Fruit fly (Drosophila melanogaster) whole organism, embryonic: ENCODE results near the gene PolD3.

ENCODE experiments used
- Ada2b ChIP-seq: fragments of 200-800 bp; sonication (Bioruptor generic); IDR thresholded peaks from 2 replicates; pipeline ENCODE4 v1.3.6; 2022; ENCODE audit warnings: missing biosample characterization, missing genetic modification characterization
- CG12744 ChIP-seq: fragments of 200-800 bp; sonication (Bioruptor generic); optimal IDR thresholded peaks from 2 replicates; lab custom pipeline; 2016; ENCODE audit warnings: missing biosample characterization, missing genetic modification characterization
- CG13624 ChIP-seq: fragments of 200-800 bp; sonication (Bioruptor generic); optimal IDR thresholded peaks from 2 replicates; lab custom pipeline; 2016; ENCODE audit warnings: missing biosample characterization, missing genetic modification characterization
- CG15514 ChIP-seq: fragments of 200-800 bp; sonication (Bioruptor generic); optimal IDR thresholded peaks from 3 replicates; lab custom pipeline; 2017; ENCODE audit warnings: missing biosample characterization, missing genetic modification characterization, mild to moderate bottlenecking, moderate library complexity, missing genetic modification reagents
- CG1603 ChIP-seq: fragments of 200-800 bp; sonication (Bioruptor generic); optimal IDR thresholded peaks from 2 replicates; lab custom pipeline; 2019; ENCODE audit warnings: missing biosample characterization, mild to moderate bottlenecking, missing genetic modification characterization, moderate library complexity
- CG17361 ChIP-seq: fragments of 200-800 bp; sonication (Bioruptor generic); IDR thresholded peaks from 3 replicates; pipeline ENCODE4 v1.3.6; 2022; ENCODE audit warnings: missing biosample characterization, missing genetic modification characterization
- CG18619 ChIP-seq: fragments of 200-800 bp; sonication (Bioruptor generic); optimal IDR thresholded peaks from 3 replicates; lab custom pipeline; 2017; ENCODE audit warnings: missing biosample characterization, mild to moderate bottlenecking, missing genetic modification characterization
- CG2199 ChIP-seq: fragments of 200-800 bp; sonication (Bioruptor generic); IDR thresholded peaks from 3 replicates; pipeline ENCODE4 v1.3.6; 2022; ENCODE audit warnings: missing biosample characterization, missing genetic modification characterization
- CG3995 ChIP-seq: fragments of 200-800 bp; sonication (Bioruptor generic); optimal IDR thresholded peaks from 3 replicates; lab custom pipeline; 2016; ENCODE audit warnings: missing biosample characterization, missing genetic modification characterization
- CG43689 ChIP-seq: fragments of 200-800 bp; sonication (Bioruptor generic); IDR thresholded peaks from 2 replicates; pipeline ENCODE4 v1.3.6; 2022; ENCODE audit warnings: missing biosample characterization, missing genetic modification characterization
- CG4707 ChIP-seq: fragments of 200-800 bp; sonication (Bioruptor generic); optimal IDR thresholded peaks from 2 replicates; lab custom pipeline; 2018; ENCODE audit warnings: missing biosample characterization, mild to moderate bottlenecking, missing genetic modification characterization, moderate library complexity
- CG6854 ChIP-seq: fragments of 200-800 bp; sonication (Bioruptor generic); optimal IDR thresholded peaks from 3 replicates; lab custom pipeline; 2017; ENCODE audit warnings: missing biosample characterization, mild to moderate bottlenecking, missing genetic modification characterization
- CG8478 ChIP-seq: fragments of >200 bp; optimal IDR thresholded peaks from 2 replicates; lab custom pipeline; 2018
- Chrac-16 ChIP-seq: fragments of 200-800 bp; sonication (Bioruptor generic); optimal IDR thresholded peaks from 3 replicates; lab custom pipeline; 2016; ENCODE audit warnings: missing biosample characterization, missing genetic modification characterization
- CkIIα-i1 ChIP-seq: fragments of 200-800 bp; sonication (Bioruptor generic); IDR thresholded peaks from 2 replicates; pipeline ENCODE4 v1.3.6; 2022; ENCODE audit warnings: missing biosample characterization, missing genetic modification characterization
- CrebB ChIP-seq: fragments of 200-800 bp; sonication (Bioruptor generic); optimal IDR thresholded peaks from 3 replicates; lab custom pipeline; 2018; ENCODE audit warnings: missing biosample characterization, mild to moderate bottlenecking, missing genetic modification characterization
- D19A ChIP-seq: fragments of 200-800 bp; optimal IDR thresholded peaks from 3 replicates; lab custom pipeline; 2019; ENCODE audit warnings: missing biosample characterization, mild to moderate bottlenecking, missing genetic modification characterization, moderate library complexity
- H15 ChIP-seq: fragments of 200-800 bp; sonication (Bioruptor generic); IDR thresholded peaks from 3 replicates; pipeline ENCODE4 v1.3.6; 2022; ENCODE audit warnings: missing biosample characterization, missing genetic modification characterization
- Hmr ChIP-seq: fragments of 200-800 bp; sonication (Bioruptor generic); optimal IDR thresholded peaks from 3 replicates; lab custom pipeline; 2017; ENCODE audit warnings: mild to moderate bottlenecking, missing biosample characterization, missing genetic modification reagents, missing genetic modification characterization
- Hr3 ChIP-seq: fragments of 200-800 bp; sonication (Bioruptor generic); optimal IDR thresholded peaks from 3 replicates; lab custom pipeline; 2016; ENCODE audit warnings: missing biosample characterization, missing genetic modification characterization
- Nf-YA ChIP-seq: fragments of 200-800 bp; sonication (Bioruptor generic); IDR thresholded peaks from 2 replicates; pipeline ENCODE4 v1.3.6; 2022; ENCODE audit warnings: missing biosample characterization, missing genetic modification characterization
- Nf-YB ChIP-seq: fragments of 200-800 bp; sonication (Bioruptor generic); optimal IDR thresholded peaks from 3 replicates; lab custom pipeline; 2019; ENCODE audit warnings: missing biosample characterization, mild to moderate bottlenecking, missing genetic modification characterization, moderate library complexity
- Sin3A ChIP-seq: fragments of >200 bp; optimal IDR thresholded peaks from 2 replicates; lab custom pipeline; 2018
- Sox102F ChIP-seq: fragments of 200-800 bp; sonication (Bioruptor generic); optimal IDR thresholded peaks from 2 replicates; lab custom pipeline; 2018; ENCODE audit warnings: missing biosample characterization, mild to moderate bottlenecking, missing genetic modification characterization, moderate library complexity
- Sry-β ChIP-seq: fragments of 200-800 bp; sonication (Bioruptor generic); optimal IDR thresholded peaks from 2 replicates; lab custom pipeline; 2018; ENCODE audit warnings: missing biosample characterization, mild to moderate bottlenecking, missing genetic modification characterization, moderate library complexity
- Trl ChIP-seq, 3 experiments: fragments of >200 bp in 2 of 3; fragments of 200-800 bp in 1 of 3; sonication (Bioruptor generic) in 1 of 3; optimal IDR thresholded peaks; 2 replicates in 1 of 3; 3 replicates in 2 of 3; lab custom pipeline; 2016 to 2017; ENCODE audit warnings: missing biosample characterization in 1 of 3, missing genetic modification characterization in 1 of 3
- bab2 ChIP-seq: fragments of 200-800 bp; sonication (Bioruptor generic); optimal IDR thresholded peaks from 2 replicates; lab custom pipeline; 2016; ENCODE audit warnings: missing biosample characterization, missing genetic modification characterization
- disco-r ChIP-seq: fragments of 200-800 bp; sonication (Bioruptor generic); optimal IDR thresholded peaks from 2 replicates; lab custom pipeline; 2016; ENCODE audit warnings: missing biosample characterization, missing genetic modification characterization
- gcm ChIP-seq: fragments of 200-800 bp; sonication (Bioruptor generic); optimal IDR thresholded peaks from 2 replicates; lab custom pipeline; 2019; ENCODE audit warnings: missing biosample characterization, mild to moderate bottlenecking, missing genetic modification characterization, moderate library complexity
- gcm2 ChIP-seq: fragments of 200-800 bp; sonication (Bioruptor generic); optimal IDR thresholded peaks from 2 replicates; lab custom pipeline; 2016; ENCODE audit warnings: missing biosample characterization, missing genetic modification characterization
- kay ChIP-seq: fragments of 200-800 bp; sonication (Bioruptor generic); optimal IDR thresholded peaks from 2 replicates; lab custom pipeline; 2016; ENCODE audit warnings: missing biosample characterization, missing genetic modification characterization
- kni ChIP-seq: fragments of 200-800 bp; sonication (Bioruptor generic); optimal IDR thresholded peaks from 3 replicates; lab custom pipeline; 2017; ENCODE audit warnings: mild to moderate bottlenecking, missing biosample characterization, missing genetic modification reagents, missing genetic modification characterization
- knrl ChIP-seq: fragments of 200-800 bp; sonication (Bioruptor generic); IDR thresholded peaks from 3 replicates; pipeline ENCODE4 v1.3.6; 2022; ENCODE audit warnings: missing biosample characterization, missing genetic modification characterization; ENCODE audit not compliant: partially characterized antibody
- lilli ChIP-seq: fragments of 200-800 bp; sonication (Bioruptor generic); optimal IDR thresholded peaks from 3 replicates; lab custom pipeline; 2016; ENCODE audit warnings: missing biosample characterization, missing genetic modification characterization
- lov ChIP-seq, 2 experiments: fragments of 200-800 bp in 1 of 2; fragments of >200 bp in 1 of 2; sonication (Bioruptor generic) in 1 of 2; IDR thresholded peaks in 1 of 2; optimal IDR thresholded peaks in 1 of 2; 2 replicates in 1 of 2; 3 replicates in 1 of 2; pipeline versions ENCODE4 v1.3.6 to Lab custom; 2017 to 2022; ENCODE audit warnings: missing biosample characterization in 1 of 2, missing genetic modification characterization in 1 of 2
- luna ChIP-seq: fragments of 200-800 bp; sonication (Bioruptor generic); optimal IDR thresholded peaks from 2 replicates; lab custom pipeline; 2016; ENCODE audit warnings: missing biosample characterization, missing genetic modification characterization
- maf-S ChIP-seq: fragments of 200-800 bp; sonication (Bioruptor generic); optimal IDR thresholded peaks from 2 replicates; lab custom pipeline; 2016; ENCODE audit warnings: missing biosample characterization, missing genetic modification characterization
- otp ChIP-seq: fragments of 200-800 bp; sonication (Bioruptor generic); IDR thresholded peaks from 3 replicates; pipeline ENCODE4, ENCODE4 v1.3.6; 2022; ENCODE audit warnings: missing biosample characterization, missing genetic modification characterization
- pros ChIP-seq: fragments of 200-800 bp; sonication (Bioruptor generic); optimal IDR thresholded peaks from 3 replicates; lab custom pipeline; 2019; ENCODE audit warnings: missing biosample characterization, mild to moderate bottlenecking, missing genetic modification characterization, moderate library complexity
- rib ChIP-seq: fragments of 200-800 bp; sonication (Bioruptor generic); IDR thresholded peaks from 2 replicates; pipeline ENCODE4 v1.3.6; 2022; ENCODE audit warnings: missing biosample characterization, missing genetic modification characterization
- scrt ChIP-seq: fragments of 200-800 bp; sonication (Bioruptor generic); optimal IDR thresholded peaks from 2 replicates; lab custom pipeline; 2018; ENCODE audit warnings: missing biosample characterization, mild to moderate bottlenecking, missing genetic modification characterization, moderate library complexity
- sim ChIP-seq: fragments of 200-800 bp; sonication (Bioruptor generic); IDR thresholded peaks from 2 replicates; pipeline ENCODE4 v1.3.6; 2022; ENCODE audit warnings: missing biosample characterization, missing genetic modification characterization
- slbo ChIP-seq: fragments of 200-800 bp; sonication (Bioruptor generic); IDR thresholded peaks from 2 replicates; pipeline ENCODE4 v1.3.6; 2022; ENCODE audit warnings: missing biosample characterization, missing genetic modification characterization
- sna ChIP-seq: fragments of 200-800 bp; sonication (Bioruptor generic); IDR thresholded peaks from 2 replicates; pipeline ENCODE4 v1.3.6; 2022; ENCODE audit warnings: missing biosample characterization, missing genetic modification characterization; ENCODE audit not compliant: partially characterized antibody
- ssp ChIP-seq: fragments of 200-800 bp; sonication (Bioruptor generic); IDR thresholded peaks from 2 replicates; pipeline ENCODE4 v1.3.6; 2022; ENCODE audit warnings: missing biosample characterization, missing genetic modification characterization
- tll ChIP-seq, 2 experiments: fragments of 200-800 bp in 1 of 2; fragments of >200 bp in 1 of 2; sonication (Bioruptor generic) in 1 of 2; optimal IDR thresholded peaks; 2 replicates each; lab custom pipeline; 2017 to 2019; ENCODE audit warnings: missing biosample characterization in 2 of 2, missing genetic modification characterization in 2 of 2, mild to moderate bottlenecking in 1 of 2, moderate library complexity in 1 of 2
- ttk ChIP-seq: fragments of 200-800 bp; sonication (Bioruptor generic); IDR thresholded peaks from 2 replicates; pipeline ENCODE4 v2.1.2; 2022; ENCODE audit warnings: missing biosample characterization, missing genetic modification characterization
- wdn ChIP-seq: fragments of 200-800 bp; sonication (Bioruptor generic); IDR thresholded peaks from 2 replicates; pipeline ENCODE4 v1.3.6; 2022; ENCODE audit warnings: missing biosample characterization, missing genetic modification characterization
- zfh1 ChIP-seq: fragments of 200-800 bp; sonication (Bioruptor generic); IDR thresholded peaks from 3 replicates; pipeline ENCODE4 v1.3.6; 2022; ENCODE audit warnings: missing biosample characterization, missing genetic modification characterization

The PolD3 gene

dm6 chr2L:15248163-15249005 is 7.7 kb downstream of the PolD3 start, which contains the start of gene dao (continued):
- TF ChIP-seq wdn (GFP tag; lab: Robert Waterston, UW) = 0 out of 2 replicates have a peak, but pooled peaks have one; percentile 20
- no peak for TF ChIP-seq gcm2
- peak; percentile 37 for TF ChIP-seq CG12744 (GFP tag; lab: Kevin White, UChicago)
- TF ChIP-seq CG8478 = no peak
- TF ChIP-seq CG13624 (GFP tag; lab: Kevin White, UChicago) = peak; percentile 37
- TF ChIP-seq sim (GFP tag; lab: Robert Waterston, UW) = no peak
- TF ChIP-seq lilli (GFP tag; lab: Kevin White, UChicago) = peak; percentile 49
- peak; percentile 52 for TF ChIP-seq Chrac-16
- peak; percentile 8 for TF ChIP-seq CG15514 (GFP tag; lab: Kevin White, UChicago)
- no peak for TF ChIP-seq D19A (tag; lab: Kevin White, UChicago)
- peak; percentile 72 for TF ChIP-seq slbo (GFP tag; lab: Robert Waterston, UW)
- peak; percentile 6 for TF ChIP-seq Sin3A (lab: Kevin White, UChicago)
- TF ChIP-seq kni (GFP tag; lab: Kevin White, UChicago) = no peak
- TF ChIP-seq ttk = peak; percentile 47; the same call in 1 of the 2 replicates
- TF ChIP-seq CG43689 (GFP tag; lab: Robert Waterston, UW) = no peak
- peak; percentile 23 for TF ChIP-seq CG1603 (tag; lab: Kevin White, UChicago)
- no peak for TF ChIP-seq pros (GFP tag; lab: Kevin White, UChicago)
- TF ChIP-seq scrt (GFP tag; lab: Kevin White, UChicago) = no peak
- peak; percentile 53 for TF ChIP-seq Hmr
- peak; percentile 19 for TF ChIP-seq CG18619 (GFP tag; lab: Kevin White, UChicago)
- TF ChIP-seq Trl (optimal IDR thresholded peaks at IDR 0.05; lab: Kevin White, UChicago) = no peak
- TF ChIP-seq Trl (GFP tag; optimal IDR thresholded peaks at IDR 0.05; lab: Kevin White, UChicago) = no peak
- TF ChIP-seq maf-S = no peak
- no peak for TF ChIP-seq CkIIα-i1 (GFP tag; lab: Robert Waterston, UW)
- TF ChIP-seq ssp (GFP tag; lab: Robert Waterston, UW) = peak; percentile 35; the same call in 1 of the 2 replicates
- no peak for TF ChIP-seq CG6854 (GFP tag; lab: Kevin White, UChicago)
- no peak for TF ChIP-seq luna
- peak; percentile 68 for TF ChIP-seq Hr3 (GFP tag; lab: Kevin White, UChicago)
- TF ChIP-seq CrebB (tag; lab: Kevin White, UChicago) = no peak
- TF ChIP-seq lov (optimal IDR thresholded peaks at IDR 0.05; lab: Kevin White, UChicago) = no peak
- TF ChIP-seq lov (GFP tag; IDR thresholded peaks at IDR 0.05; lab: Robert Waterston, UW) = no peak
- no peak for TF ChIP-seq otp (GFP tag; lab: Robert Waterston, UW)
- no peak for TF ChIP-seq CG4707 (GFP tag; lab: Kevin White, UChicago)
- TF ChIP-seq CG3995 (GFP tag; lab: Kevin White, UChicago) = no peak
- TF ChIP-seq CG17361 (GFP tag; lab: Robert Waterston, UW) = peak; percentile 70
- TF ChIP-seq zfh1 (GFP tag; lab: Robert Waterston, UW) = peak; percentile 55
- TF ChIP-seq gcm = no peak
- no peak for TF ChIP-seq tll (GFP tag; optimal IDR thresholded peaks at IDR 0.05; lab: Kevin White, UChicago)
- no peak for TF ChIP-seq rib
- TF ChIP-seq Ada2b = peak; percentile 62
- peak; percentile 22; the same call in 1 of the 2 replicates for TF ChIP-seq Nf-YA (GFP tag; lab: Robert Waterston, UW)
- TF ChIP-seq Sry-β = peak; percentile 46
- TF ChIP-seq sna (GFP tag; lab: Robert Waterston, UW) = peak; percentile 68; the same call in 1 of the 2 replicates
- TF ChIP-seq kay (GFP tag; lab: Kevin White, UChicago) = no peak
- TF ChIP-seq Nf-YB (GFP tag; lab: Kevin White, UChicago) = no peak
- TF ChIP-seq CG2199 (GFP tag; lab: Robert Waterston, UW) = peak; percentile 33; the same call in 1 of the 3 replicates
- no peak; the same call in 2 of the 3 replicates for TF ChIP-seq H15 (GFP tag; lab: Robert Waterston, UW)
- peak; percentile 44 for TF ChIP-seq bab2 (GFP tag; lab: Kevin White, UChicago)
- TF ChIP-seq knrl = peak; percentile 85
- peak; percentile 54 for TF ChIP-seq Sox102F (GFP tag; lab: Kevin White, UChicago)
- no peak for TF ChIP-seq disco-r (GFP tag; lab: Kevin White, UChicago)
